Fruit fly (Drosophila melanogaster) whole organism, embryonic: ENCODE data around the gene Mdh1.

Experiments
- Abd-B ChIP-seq: fragments of 200-800 bp; sonication (Bioruptor generic); optimal IDR thresholded peaks from 2 replicates; lab custom pipeline; 2018; ENCODE audit warnings: missing biosample characterization, mild to moderate bottlenecking, missing genetic modification characterization, moderate library complexity
- CG10267 ChIP-seq: fragments of 200-800 bp; sonication (Bioruptor generic); optimal IDR thresholded peaks from 2 replicates; lab custom pipeline; 2018; ENCODE audit warnings: missing biosample characterization, mild to moderate bottlenecking, missing genetic modification characterization, moderate library complexity
- CG10366 ChIP-seq: fragments of 200-800 bp; sonication (Bioruptor generic); IDR thresholded peaks from 2 replicates; pipeline ENCODE4 v1.3.6; 2022; ENCODE audit warnings: missing biosample characterization, missing genetic modification characterization
- CG11247 ChIP-seq: fragments of 200-800 bp; sonication (Bioruptor generic); IDR thresholded peaks from 2 replicates; pipeline ENCODE4 v1.3.6; 2022; ENCODE audit warnings: missing biosample characterization, missing genetic modification characterization
- CG11456 ChIP-seq: fragments of 200-800 bp; sonication (Bioruptor generic); IDR thresholded peaks from 3 replicates; pipeline ENCODE4 v1.3.6; 2022; ENCODE audit warnings: missing biosample characterization, missing genetic modification characterization
- CG12219 ChIP-seq: fragments of 200-800 bp; sonication (Bioruptor generic); optimal IDR thresholded peaks from 3 replicates; lab custom pipeline; 2018; ENCODE audit warnings: missing biosample characterization, mild to moderate bottlenecking, missing genetic modification characterization
- CG1233 ChIP-seq: fragments of 200-800 bp; sonication (Bioruptor generic); optimal IDR thresholded peaks from 4 replicates; lab custom pipeline; 2018; ENCODE audit warnings: missing biosample characterization, mild to moderate bottlenecking, missing genetic modification characterization
- CG15479 ChIP-seq: fragments of 200-800 bp; sonication (Bioruptor generic); optimal IDR thresholded peaks from 3 replicates; lab custom pipeline; 2019; ENCODE audit warnings: missing biosample characterization, mild to moderate bottlenecking, missing genetic modification characterization, moderate library complexity
- CG15696 ChIP-seq: fragments of 200-800 bp; sonication (Bioruptor generic); optimal IDR thresholded peaks from 2 replicates; lab custom pipeline; 2019; ENCODE audit warnings: missing biosample characterization, mild to moderate bottlenecking, missing genetic modification characterization, moderate library complexity
- CG16815 ChIP-seq: fragments of 200-800 bp; sonication (Bioruptor generic); optimal IDR thresholded peaks from 3 replicates; lab custom pipeline; 2017; ENCODE audit warnings: missing biosample characterization, mild to moderate bottlenecking, missing genetic modification characterization
- CG17361 ChIP-seq: fragments of 200-800 bp; sonication (Bioruptor generic); IDR thresholded peaks from 3 replicates; pipeline ENCODE4 v1.3.6; 2022; ENCODE audit warnings: missing biosample characterization, missing genetic modification characterization
- CG17912 ChIP-seq: fragments of 200-800 bp; sonication (Bioruptor generic); optimal IDR thresholded peaks from 2 replicates; lab custom pipeline; 2018; ENCODE audit warnings: missing biosample characterization, mild to moderate bottlenecking, missing genetic modification characterization
- CG2120 ChIP-seq: fragments of 200-800 bp; sonication (Bioruptor generic); optimal IDR thresholded peaks from 3 replicates; lab custom pipeline; 2016; ENCODE audit warnings: missing biosample characterization, missing genetic modification characterization
- CG2875 ChIP-seq: fragments of 200-800 bp; sonication (Bioruptor generic); optimal IDR thresholded peaks from 2 replicates; lab custom pipeline; 2017; ENCODE audit warnings: missing biosample characterization, mild to moderate bottlenecking, missing genetic modification characterization, missing genetic modification reagents
- CG30020 ChIP-seq: fragments of 200-800 bp; optimal IDR thresholded peaks from 2 replicates; lab custom pipeline; 2019; ENCODE audit warnings: missing biosample characterization, mild to moderate bottlenecking, missing genetic modification characterization, moderate library complexity
- CG32767 ChIP-seq: fragments of 200-800 bp; sonication (Bioruptor generic); IDR thresholded peaks from 2 replicates; pipeline ENCODE4 v1.3.6; 2022; ENCODE audit warnings: missing biosample characterization, missing genetic modification characterization
- CG3281 ChIP-seq: fragments of 200-800 bp; sonication (Bioruptor generic); optimal IDR thresholded peaks from 3 replicates; lab custom pipeline; 2017; ENCODE audit warnings: missing biosample characterization, mild to moderate bottlenecking, missing genetic modification characterization
- CG34376 ChIP-seq: fragments of 200-800 bp; sonication (Bioruptor generic); optimal IDR thresholded peaks from 2 replicates; lab custom pipeline; 2018; ENCODE audit warnings: missing biosample characterization, mild to moderate bottlenecking, missing genetic modification characterization
- CG3847 ChIP-seq: fragments of 200-800 bp; sonication (Bioruptor generic); IDR thresholded peaks from 2 replicates; pipeline ENCODE4 v1.3.6; 2022; ENCODE audit warnings: missing biosample characterization, missing genetic modification characterization
- CG3995 ChIP-seq: fragments of 200-800 bp; sonication (Bioruptor generic); optimal IDR thresholded peaks from 3 replicates; lab custom pipeline; 2016; ENCODE audit warnings: missing biosample characterization, missing genetic modification characterization
- CG7271 ChIP-seq: fragments of 200-800 bp; sonication (Bioruptor generic); optimal IDR thresholded peaks from 2 replicates; lab custom pipeline; 2018; ENCODE audit warnings: missing biosample characterization, mild to moderate bottlenecking, missing genetic modification characterization, moderate library complexity
- CG7372 ChIP-seq: fragments of 200-800 bp; sonication (Bioruptor generic); IDR thresholded peaks from 2 replicates; pipeline ENCODE4 v1.3.6; 2022; ENCODE audit warnings: missing biosample characterization, missing genetic modification characterization
- CG8290 ChIP-seq, 3 experiments: fragments of 200-800 bp; sonication (Bioruptor generic); optimal IDR thresholded peaks; 2 replicates each; lab custom pipeline; 2016 to 2019; ENCODE audit warnings: missing biosample characterization in 3 of 3, missing genetic modification characterization in 3 of 3, mild to moderate bottlenecking in 2 of 3, moderate library complexity in 1 of 3
- CG9817 ChIP-seq: fragments of 200-800 bp; sonication (Bioruptor generic); optimal IDR thresholded peaks from 2 replicates; lab custom pipeline; 2018; ENCODE audit warnings: missing biosample characterization, mild to moderate bottlenecking, missing genetic modification characterization, moderate library complexity
- Doc3 ChIP-seq: fragments of 200-800 bp; sonication (Bioruptor generic); IDR thresholded peaks from 3 replicates; pipeline ENCODE4 v1.3.6; 2022; ENCODE audit warnings: missing biosample characterization, missing genetic modification characterization; ENCODE audit not compliant: partially characterized antibody
- Elba2 ChIP-seq: fragments of 200-800 bp; sonication (Bioruptor generic); optimal IDR thresholded peaks from 3 replicates; lab custom pipeline; 2016; ENCODE audit warnings: missing biosample characterization, missing genetic modification characterization
- HHEX ChIP-seq: fragments of 200-800 bp; sonication (Bioruptor generic); optimal IDR thresholded peaks from 3 replicates; lab custom pipeline; 2017; ENCODE audit warnings: missing biosample characterization, mild to moderate bottlenecking, missing genetic modification characterization, missing genetic modification reagents
- Max ChIP-seq: fragments of 200-800 bp; sonication (Bioruptor generic); optimal IDR thresholded peaks from 2 replicates; lab custom pipeline; 2016; ENCODE audit warnings: missing biosample characterization, mild to moderate bottlenecking, missing genetic modification characterization
- NC2α ChIP-seq: fragments of 200-800 bp; sonication (Bioruptor generic); optimal IDR thresholded peaks from 2 replicates; lab custom pipeline; 2016; ENCODE audit warnings: missing biosample characterization, missing genetic modification characterization
- bcd ChIP-seq: fragments of 200-800 bp; sonication (Bioruptor generic); optimal IDR thresholded peaks from 2 replicates; lab custom pipeline; 2017; ENCODE audit warnings: missing biosample characterization, mild to moderate bottlenecking, missing genetic modification characterization
- cad ChIP-seq: fragments of >200 bp; optimal IDR thresholded peaks from 2 replicates; lab custom pipeline; 2017; ENCODE audit warnings: missing biosample characterization, missing genetic modification characterization
- cas ChIP-seq: fragments of 200-800 bp; sonication (Bioruptor generic); IDR thresholded peaks from 2 replicates; pipeline ENCODE4 v1.3.6; 2022; ENCODE audit warnings: missing biosample characterization, missing genetic modification characterization
- cato ChIP-seq: fragments of 200-800 bp; sonication (Bioruptor generic); optimal IDR thresholded peaks from 2 replicates; lab custom pipeline; 2016; ENCODE audit warnings: missing biosample characterization, missing genetic modification characterization, borderline replicate concordance
- ci ChIP-seq: fragments of 200-800 bp; sonication (Bioruptor generic); IDR thresholded peaks from 3 replicates; pipeline ENCODE4 v1.3.6; 2022; ENCODE audit warnings: missing biosample characterization, missing genetic modification characterization
- dmrt11E ChIP-seq: fragments of 200-800 bp; sonication (Bioruptor generic); optimal IDR thresholded peaks from 3 replicates; lab custom pipeline; 2018; ENCODE audit warnings: missing biosample characterization, mild to moderate bottlenecking, missing genetic modification characterization, moderate library complexity
- ems ChIP-seq: fragments of 200-800 bp; sonication (Bioruptor generic); optimal IDR thresholded peaks from 3 replicates; lab custom pipeline; 2016; ENCODE audit warnings: missing biosample characterization, missing genetic modification characterization
- grau ChIP-seq: fragments of 200-800 bp; optimal IDR thresholded peaks from 3 replicates; lab custom pipeline; 2019; ENCODE audit warnings: missing biosample characterization, mild to moderate bottlenecking, missing genetic modification characterization, moderate library complexity
- hkb ChIP-seq, 2 experiments: fragments of 200-800 bp in 1 of 2; fragments of >200 bp in 1 of 2; sonication (Bioruptor generic) in 1 of 2; IDR thresholded peaks in 1 of 2; optimal IDR thresholded peaks in 1 of 2; 2 replicates each; pipeline versions ENCODE4 v1.3.6 to Lab custom; 2017 to 2022; ENCODE audit warnings: missing biosample characterization in 1 of 2, missing genetic modification characterization in 1 of 2
- insv ChIP-seq, 2 experiments: fragments of 200-800 bp; sonication (Bioruptor generic); optimal IDR thresholded peaks; 3 replicates each; lab custom pipeline; 2016 to 2018; ENCODE audit warnings: missing biosample characterization in 2 of 2, missing genetic modification characterization in 2 of 2
- inv ChIP-seq: fragments of 200-800 bp; sonication (Bioruptor generic); IDR thresholded peaks from 2 replicates; pipeline ENCODE4 v1.3.6; 2022; ENCODE audit warnings: missing biosample characterization, missing genetic modification characterization; ENCODE audit not compliant: partially characterized antibody
- jumu ChIP-seq: fragments of 200-800 bp; sonication (Bioruptor generic); optimal IDR thresholded peaks from 3 replicates; lab custom pipeline; 2016; ENCODE audit warnings: missing biosample characterization, missing genetic modification characterization
- pho ChIP-seq: fragments of 200-800 bp; sonication (Bioruptor generic); optimal IDR thresholded peaks from 2 replicates; lab custom pipeline; 2016; ENCODE audit warnings: missing biosample characterization, missing genetic modification characterization
- phol ChIP-seq: fragments of 200-800 bp; sonication (Bioruptor generic); optimal IDR thresholded peaks from 3 replicates; lab custom pipeline; 2018; ENCODE audit warnings: missing biosample characterization, mild to moderate bottlenecking, missing genetic modification characterization, moderate library complexity
- pzg ChIP-seq: fragments of 200-800 bp; sonication (Bioruptor generic); optimal IDR thresholded peaks from 3 replicates; lab custom pipeline; 2018; ENCODE audit warnings: missing biosample characterization, mild to moderate bottlenecking, missing genetic modification characterization, moderate library complexity
- rib ChIP-seq: fragments of 200-800 bp; sonication (Bioruptor generic); IDR thresholded peaks from 2 replicates; pipeline ENCODE4 v1.3.6; 2022; ENCODE audit warnings: missing biosample characterization, missing genetic modification characterization
- sens-2 ChIP-seq: fragments of 200-800 bp; sonication (Bioruptor generic); IDR thresholded peaks from 2 replicates; pipeline ENCODE4 v1.3.6; 2022; ENCODE audit warnings: missing biosample characterization, missing genetic modification characterization
- stc ChIP-seq: fragments of 200-800 bp; sonication (Bioruptor generic); IDR thresholded peaks from 2 replicates; pipeline ENCODE4 v1.3.6; 2022; ENCODE audit warnings: missing biosample characterization, missing genetic modification characterization
- wek ChIP-seq: fragments of 200-800 bp; sonication (Bioruptor generic); optimal IDR thresholded peaks from 3 replicates; lab custom pipeline; 2018; ENCODE audit warnings: missing biosample characterization, mild to moderate bottlenecking, missing genetic modification characterization, moderate library complexity
- zen ChIP-seq: fragments of 200-800 bp; sonication (Bioruptor generic); optimal IDR thresholded peaks from 3 replicates; lab custom pipeline; 2018; ENCODE audit warnings: missing biosample characterization, mild to moderate bottlenecking, missing genetic modification characterization, moderate library complexity

The Mdh1 gene

dm6 chr2L:10356508-10356907 is 39.6 kb downstream of the Mdh1 start, which contains the start of the genes CtsL4 and ClpP (continued):
- peak; percentile 46 for TF ChIP-seq zen (tag; lab: Kevin White, UChicago)
- peak; percentile 35; the same call in 1 of the 3 replicates for TF ChIP-seq CG11456 (GFP tag; lab: Robert Waterston, UW)
- TF ChIP-seq CG15696: peak; percentile 25
- peak; percentile 38; the same call in 1 of the 2 replicates for TF ChIP-seq CG10366 (GFP tag; lab: Robert Waterston, UW)
- TF ChIP-seq HHEX (GFP tag; lab: Kevin White, UChicago): peak; percentile 27
- peak; percentile 97 for TF ChIP-seq wek (GFP tag; lab: Kevin White, UChicago)
- peak; percentile 100 for TF ChIP-seq CG30020 (tag; lab: Kevin White, UChicago)
- peak; percentile 20 for TF ChIP-seq Max (GFP tag; lab: Kevin White, UChicago)
- peak; percentile 14 for TF ChIP-seq cato (GFP tag; lab: Kevin White, UChicago)
- peak; percentile 36; the same call in 1 of the 2 replicates for TF ChIP-seq CG3847 (GFP tag; lab: Robert Waterston, UW)
- peak; percentile 34 for TF ChIP-seq CG9817 (tag; lab: Kevin White, UChicago)
- no peak for TF ChIP-seq CG16815 (GFP tag; lab: Kevin White, UChicago)
- TF ChIP-seq rib: peak; percentile 83
- peak; percentile 23 for TF ChIP-seq pho (GFP tag; lab: Kevin White, UChicago)
- TF ChIP-seq dmrt11E (tag; lab: Kevin White, UChicago): peak; percentile 48
- peak; percentile 76; the same call in 2 of the 3 replicates for TF ChIP-seq CG17361 (GFP tag; lab: Robert Waterston, UW)
- TF ChIP-seq jumu: no peak
- peak; percentile 3 for TF ChIP-seq CG34376 (GFP tag; lab: Kevin White, UChicago)
- TF ChIP-seq CG10267 (tag; lab: Kevin White, UChicago): peak; percentile 32
- no peak; the same call in 1 of the 2 replicates for TF ChIP-seq sens-2 (GFP tag; lab: Robert Waterston, UW)
- TF ChIP-seq inv (GFP tag; lab: Robert Waterston, UW): no peak
- TF ChIP-seq CG1233 (GFP tag; lab: Kevin White, UChicago): no peak
- peak; percentile 4 for TF ChIP-seq CG3281 (GFP tag; lab: Kevin White, UChicago)
- TF ChIP-seq CG2120 (GFP tag; lab: Kevin White, UChicago): peak; percentile 64
- TF ChIP-seq ems (GFP tag; lab: Kevin White, UChicago): no peak
- TF ChIP-seq pzg (GFP tag; lab: Kevin White, UChicago): peak; percentile 72
- no peak for TF ChIP-seq CG11247
- TF ChIP-seq hkb (optimal IDR thresholded peaks at IDR 0.05; lab: Kevin White, UChicago): no peak
- TF ChIP-seq hkb (GFP tag; IDR thresholded peaks at IDR 0.05; lab: Robert Waterston, UW): 0 out of 2 replicates have a peak, but pooled peaks have one; percentile 34
- TF ChIP-seq CG7271 (tag; lab: Kevin White, UChicago): peak; percentile 8
- TF ChIP-seq bcd (GFP tag; lab: Kevin White, UChicago): no peak
- TF ChIP-seq CG8290 (GFP tag; optimal IDR thresholded peaks at IDR 0.05; lab: Kevin White, UChicago): peak; percentile 78
- TF ChIP-seq CG8290 (tag; optimal IDR thresholded peaks at IDR 0.05; lab: Kevin White, UChicago): peak in 1 of 2 experiments; percentile 14
- TF ChIP-seq CG3995: peak; percentile 27
- TF ChIP-seq NC2α (GFP tag; lab: Kevin White, UChicago): no peak
- TF ChIP-seq CG15479: peak; percentile 76
- peak; percentile 20 for TF ChIP-seq CG2875 (GFP tag; lab: Kevin White, UChicago)
- TF ChIP-seq ci (GFP tag; lab: Robert Waterston, UW): peak; percentile 49; the same call in 1 of the 3 replicates
- TF ChIP-seq CG32767 (GFP tag; lab: Robert Waterston, UW): peak; percentile 66; the same call in 1 of the 2 replicates
- no peak for TF ChIP-seq Doc3 (GFP tag; lab: Robert Waterston, UW)
- TF ChIP-seq stc: 0 out of 2 replicates have a peak, but pooled peaks have one; percentile 23
- peak; percentile 59 for TF ChIP-seq Elba2 (GFP tag; lab: Kevin White, UChicago)
- TF ChIP-seq cas (GFP tag; lab: Robert Waterston, UW): no peak
- no peak for TF ChIP-seq CG7372 (GFP tag; lab: Robert Waterston, UW)
- TF ChIP-seq phol (tag; lab: Kevin White, UChicago): peak; percentile 60
- TF ChIP-seq cad (GFP tag; lab: Kevin White, UChicago): no peak
- TF ChIP-seq grau: peak; percentile 60
- TF ChIP-seq CG17912 (GFP tag; lab: Kevin White, UChicago): peak; percentile 23
- peak in 1 of 2 experiments; percentile 9 for TF ChIP-seq insv (GFP tag; optimal IDR thresholded peaks at IDR 0.05; lab: Kevin White, UChicago)
- TF ChIP-seq CG12219: no peak
- peak; percentile 46 for TF ChIP-seq Abd-B
